Worm (Caenorhabditis elegans) whole organism, early embryonic: ENCODE results near the gene K01D12.20.

Experiments
- aly-1 ChIP-seq: sonication (generic microtip); optimal IDR thresholded peaks from 2 replicates; lab custom pipeline; 2016; ENCODE audit warnings: missing genetic modification characterization, missing compliant biosample characterization
- ama-1 ChIP-seq: fragments of 150-350 bp; optimal IDR thresholded peaks from 2 replicates; lab custom pipeline; 2014
- ceh-36 ChIP-seq: sonication (generic microtip); optimal IDR thresholded peaks from 2 replicates; lab custom pipeline; 2016; ENCODE audit warnings: missing genetic modification characterization, inconsistent platforms, missing compliant biosample characterization
- flt-1 ChIP-seq: fragments of 200-800 bp; sonication (Bioruptor generic); IDR thresholded peaks from 2 replicates; pipeline ENCODE4 v1.3.6; 2022; ENCODE audit warnings: missing genetic modification characterization, missing compliant biosample characterization
- tra-4 ChIP-seq: sonication (generic microtip); optimal IDR thresholded peaks from 2 replicates; lab custom pipeline; 2017; ENCODE audit warnings: missing genetic modification characterization, missing compliant biosample characterization

ce11 chrV:12446895-12447294 lies 46.3 kb upstream of the K01D12.20 start, which contains the start of the genes pals-38 and C54D10.9:
- TF ChIP-seq tra-4: no peak
- TF ChIP-seq ama-1 (lab: Kevin White, UChicago): no peak
- no peak for TF ChIP-seq flt-1 (GFP tag; lab: Robert Waterston, UW)
- no peak for TF ChIP-seq aly-1
- TF ChIP-seq ceh-36 (tag; lab: Kevin White, UChicago): no peak
